Worm (Caenorhabditis elegans) whole organism, L1 larva: ENCODE results near the gene wht-5.

Experiments
- C04F5.9 ChIP-seq: sonication (generic microtip); optimal IDR thresholded peaks from 2 replicates; lab custom pipeline; 2016; ENCODE audit warnings: missing genetic modification characterization, missing compliant biosample characterization
- C16A3.4 ChIP-seq: fragments of 150-350 bp; optimal IDR thresholded peaks from 2 replicates; lab custom pipeline; 2014; ENCODE audit warnings: missing biosample characterization, missing genetic modification characterization
- F16B12.6 ChIP-seq: fragments of 150-350 bp; optimal IDR thresholded peaks from 2 replicates; lab custom pipeline; 2014; ENCODE audit warnings: missing biosample characterization, missing genetic modification characterization
- Y116A8C.19 ChIP-seq: sonication (generic microtip); optimal IDR thresholded peaks from 2 replicates; lab custom pipeline; 2016; ENCODE audit warnings: missing compliant biosample characterization, missing genetic modification characterization, borderline replicate concordance
- alr-1 ChIP-seq: fragments of 200-800 bp; sonication (Bioruptor generic); optimal IDR thresholded peaks from 2 replicates; lab custom pipeline; 2018; ENCODE audit warnings: borderline replicate concordance, mild to moderate bottlenecking, missing genetic modification characterization, missing compliant biosample characterization
- ama-1 ChIP-seq: fragments of 150-350 bp; optimal IDR thresholded peaks from 2 replicates; lab custom pipeline; 2014
- blmp-1 ChIP-seq: fragments of 150-350 bp; optimal IDR thresholded peaks from 2 replicates; lab custom pipeline; 2014; ENCODE audit warnings: missing biosample characterization, missing genetic modification characterization
- ceh-63 ChIP-seq: fragments of 200-800 bp; sonication (Bioruptor generic); optimal IDR thresholded peaks from 2 replicates; lab custom pipeline; 2018; ENCODE audit warnings: mild to moderate bottlenecking, missing genetic modification characterization, missing compliant biosample characterization
- ceh-8 ChIP-seq: fragments of 200-800 bp; sonication (Bioruptor generic); optimal IDR thresholded peaks from 2 replicates; lab custom pipeline; 2018; ENCODE audit warnings: mild to moderate bottlenecking, missing genetic modification characterization, moderate library complexity, missing compliant biosample characterization
- ceh-90 ChIP-seq: sonication (generic microtip); optimal IDR thresholded peaks from 2 replicates; lab custom pipeline; 2016; ENCODE audit warnings: missing genetic modification characterization, missing compliant biosample characterization
- dpl-1 ChIP-seq, 3 experiments: fragments of 150-350 bp in 2 of 3; sonication (generic microtip) in 1 of 3; optimal IDR thresholded peaks; 2 replicates each; lab custom pipeline; 2014 to 2017; ENCODE audit warnings: missing biosample characterization in 3 of 3, missing genetic modification characterization in 3 of 3, missing genetic modification reagents in 3 of 3
- dsc-1 ChIP-seq: sonication (generic microtip); optimal IDR thresholded peaks from 2 replicates; lab custom pipeline; 2016; ENCODE audit warnings: mild to moderate bottlenecking, missing genetic modification characterization, missing compliant biosample characterization
- efl-1 ChIP-seq, 4 experiments: fragments of 150-350 bp; optimal IDR thresholded peaks in 3 of 4; peaks in 1 of 4; 1 replicate in 1 of 4; 2 replicates in 3 of 4; lab custom pipeline; 2014; ENCODE audit warnings: missing biosample characterization in 2 of 4, missing genetic modification characterization in 2 of 4, missing genetic modification reagents in 2 of 4
- efl-3 ChIP-seq: fragments of 200-800 bp; sonication (Bioruptor generic); optimal IDR thresholded peaks from 2 replicates; lab custom pipeline; 2018; ENCODE audit warnings: mild to moderate bottlenecking, missing genetic modification characterization, missing compliant biosample characterization
- elt-2 ChIP-seq: sonication (generic microtip); optimal IDR thresholded peaks from 2 replicates; lab custom pipeline; 2016; ENCODE audit warnings: missing genetic modification characterization, mild to moderate bottlenecking, inconsistent platforms, missing compliant biosample characterization, missing genetic modification reagents
- elt-3 ChIP-seq, 6 experiments: fragments of 150-350 bp in 1 of 6; sonication (generic microtip); optimal IDR thresholded peaks; 2 replicates each; lab custom pipeline; 2017 to 2018; ENCODE audit warnings: missing biosample characterization in 6 of 6, missing genetic modification characterization in 6 of 6, inconsistent platforms in 1 of 6
- fkh-4 ChIP-seq: sonication (generic microtip); optimal IDR thresholded peaks from 2 replicates; lab custom pipeline; 2016; ENCODE audit warnings: missing compliant biosample characterization, missing genetic modification characterization, borderline replicate concordance
- fkh-8 ChIP-seq: sonication (generic microtip); optimal IDR thresholded peaks from 2 replicates; lab custom pipeline; 2016; ENCODE audit warnings: mild to moderate bottlenecking, missing genetic modification characterization, missing compliant biosample characterization
- fos-1 ChIP-seq: fragments of 150-350 bp; optimal IDR thresholded peaks from 2 replicates; lab custom pipeline; 2014; ENCODE audit warnings: missing biosample characterization, missing genetic modification characterization
- irx-1 ChIP-seq: sonication (generic microtip); optimal IDR thresholded peaks from 2 replicates; lab custom pipeline; 2016; ENCODE audit warnings: missing genetic modification characterization, missing compliant biosample characterization
- isw-1 ChIP-seq: fragments of 200-800 bp; sonication (Bioruptor generic); IDR thresholded peaks from 2 replicates; pipeline ENCODE4 v1.3.6; 2022; ENCODE audit warnings: missing genetic modification characterization, missing compliant biosample characterization
- jun-1 ChIP-seq: fragments of 150-350 bp; optimal IDR thresholded peaks from 2 replicates; lab custom pipeline; 2014; ENCODE audit warnings: missing biosample characterization, missing genetic modification reagents, missing genetic modification characterization
- lin-13 ChIP-seq: fragments of 150-350 bp; optimal IDR thresholded peaks from 2 replicates; lab custom pipeline; 2014; ENCODE audit warnings: missing biosample characterization, missing genetic modification reagents, missing genetic modification characterization
- lin-14 ChIP-seq: fragments of 200-800 bp; sonication (Bioruptor generic); optimal IDR thresholded peaks from 2 replicates; lab custom pipeline; 2018; ENCODE audit warnings: mild to moderate bottlenecking, missing genetic modification characterization, moderate library complexity, missing compliant biosample characterization
- lin-35 ChIP-seq, 2 experiments: fragments of 150-350 bp; optimal IDR thresholded peaks; 2 replicates each; lab custom pipeline; 2014; ENCODE audit warnings: missing biosample characterization in 2 of 2, missing genetic modification characterization in 2 of 2, missing genetic modification reagents in 2 of 2
- lsy-2 ChIP-seq, 2 experiments: fragments of 150-350 bp; optimal IDR thresholded peaks; 2 replicates each; lab custom pipeline; 2014; ENCODE audit warnings: missing biosample characterization in 2 of 2, missing genetic modification characterization in 2 of 2
- mdl-1 ChIP-seq, 2 experiments: fragments of 150-350 bp; optimal IDR thresholded peaks; 2 replicates each; lab custom pipeline; 2014 to 2017; ENCODE audit warnings: missing biosample characterization in 2 of 2, missing genetic modification characterization in 2 of 2, inconsistent platforms in 1 of 2
- mep-1 ChIP-seq: fragments of 150-350 bp; optimal IDR thresholded peaks from 2 replicates; lab custom pipeline; 2014; ENCODE audit warnings: missing biosample characterization, missing genetic modification characterization
- nhr-11 ChIP-seq: fragments of 150-350 bp; optimal IDR thresholded peaks from 2 replicates; lab custom pipeline; 2014; ENCODE audit warnings: missing biosample characterization, missing genetic modification characterization
- nhr-12 ChIP-seq: sonication (generic microtip); optimal IDR thresholded peaks from 2 replicates; lab custom pipeline; 2017; ENCODE audit warnings: missing biosample characterization, missing genetic modification characterization
- nhr-237 ChIP-seq: fragments of 150-350 bp; optimal IDR thresholded peaks from 2 replicates; lab custom pipeline; 2014; ENCODE audit warnings: missing biosample characterization, missing genetic modification characterization
- nhr-28 ChIP-seq: fragments of 150-350 bp; optimal IDR thresholded peaks from 2 replicates; lab custom pipeline; 2014; ENCODE audit warnings: missing biosample characterization, missing genetic modification characterization
- nhr-47 ChIP-seq: sonication (generic microtip); optimal IDR thresholded peaks from 2 replicates; lab custom pipeline; 2016; ENCODE audit warnings: mild to moderate bottlenecking, missing genetic modification characterization, moderate library complexity, missing compliant biosample characterization
- nhr-71 ChIP-seq: sonication (generic microtip); optimal IDR thresholded peaks from 2 replicates; lab custom pipeline; 2016; ENCODE audit warnings: mild to moderate bottlenecking, missing genetic modification characterization, moderate library complexity, missing compliant biosample characterization
- nhr-76 ChIP-seq: sonication (generic microtip); optimal IDR thresholded peaks from 2 replicates; lab custom pipeline; 2017; ENCODE audit warnings: missing biosample characterization, missing genetic modification characterization
- nhr-77 ChIP-seq: fragments of 150-350 bp; optimal IDR thresholded peaks from 2 replicates; lab custom pipeline; 2014; ENCODE audit warnings: missing biosample characterization, missing genetic modification characterization
- nhr-85 ChIP-seq: sonication (generic microtip); peaks from one replicate; lab custom pipeline; 2016; ENCODE audit warnings: missing genetic modification characterization, inconsistent platforms, missing compliant biosample characterization
- nhr-90 ChIP-seq: sonication (generic microtip); optimal IDR thresholded peaks from 2 replicates; lab custom pipeline; 2016; ENCODE audit warnings: mild to moderate bottlenecking, missing genetic modification characterization, missing compliant biosample characterization; ENCODE audit not compliant: poor library complexity
- rnt-1 ChIP-seq: sonication (generic microtip); optimal IDR thresholded peaks from 2 replicates; lab custom pipeline; 2016; ENCODE audit warnings: mild to moderate bottlenecking, missing genetic modification characterization, moderate library complexity, missing compliant biosample characterization
- skn-1 ChIP-seq: fragments of 150-350 bp; optimal IDR thresholded peaks from 2 replicates; lab custom pipeline; 2014; ENCODE audit warnings: missing biosample characterization, missing genetic modification characterization
- snpc-4 ChIP-seq: fragments of 150-350 bp; optimal IDR thresholded peaks from 2 replicates; lab custom pipeline; 2014; ENCODE audit warnings: missing biosample characterization, missing genetic modification characterization
- sptf-1 ChIP-seq: fragments of 150-350 bp; optimal IDR thresholded peaks from 2 replicates; lab custom pipeline; 2014; ENCODE audit warnings: missing biosample characterization, missing genetic modification characterization
- sup-37 ChIP-seq: fragments of 200-800 bp; sonication (Bioruptor generic); optimal IDR thresholded peaks from 2 replicates; lab custom pipeline; 2018; ENCODE audit warnings: mild to moderate bottlenecking, missing genetic modification characterization, missing compliant biosample characterization
- swsn-7 ChIP-seq: sonication (generic microtip); optimal IDR thresholded peaks from 2 replicates; lab custom pipeline; 2016; ENCODE audit warnings: missing genetic modification characterization, missing compliant biosample characterization
- tbx-2 ChIP-seq: sonication (generic microtip); optimal IDR thresholded peaks from 2 replicates; lab custom pipeline; 2016; ENCODE audit warnings: missing genetic modification characterization, missing compliant biosample characterization
- tlp-1 ChIP-seq: fragments of 150-350 bp; optimal IDR thresholded peaks from 2 replicates; lab custom pipeline; 2014; ENCODE audit warnings: missing biosample characterization, missing genetic modification characterization
- unc-30 ChIP-seq: sonication (generic microtip); optimal IDR thresholded peaks from 2 replicates; lab custom pipeline; 2017; ENCODE audit warnings: missing biosample characterization, missing genetic modification characterization
- unc-86 ChIP-seq: sonication (generic microtip); optimal IDR thresholded peaks from 2 replicates; lab custom pipeline; 2016; ENCODE audit warnings: missing genetic modification characterization, missing compliant biosample characterization
- unc-98 ChIP-seq: fragments of 200-800 bp; sonication (Bioruptor generic); IDR thresholded peaks from 2 replicates; pipeline ENCODE4 v1.3.6; 2022; ENCODE audit warnings: missing genetic modification characterization, missing compliant biosample characterization
- xbp-1 ChIP-seq: sonication (generic microtip); optimal IDR thresholded peaks from 2 replicates; lab custom pipeline; 2016; ENCODE audit warnings: missing genetic modification characterization, missing compliant biosample characterization
- ztf-11 ChIP-seq, 2 experiments: sonication (generic microtip); optimal IDR thresholded peaks; 2 replicates each; lab custom pipeline; 2016 to 2017; ENCODE audit warnings: missing genetic modification characterization in 2 of 2, missing biosample characterization in 1 of 2, missing compliant biosample characterization in 1 of 2
- ztf-4 ChIP-seq: fragments of 150-350 bp; optimal IDR thresholded peaks from 2 replicates; lab custom pipeline; 2014; ENCODE audit warnings: missing biosample characterization, missing genetic modification characterization

Gene wht-5

ce11 chrIV:12334142-12334541 is 3.2 kb upstream of the wht-5 start (continued):
- no peak for TF ChIP-seq dsc-1 (tag; lab: Kevin White, UChicago)
- TF ChIP-seq, all 84 proteins: peak for 3

DNA sequence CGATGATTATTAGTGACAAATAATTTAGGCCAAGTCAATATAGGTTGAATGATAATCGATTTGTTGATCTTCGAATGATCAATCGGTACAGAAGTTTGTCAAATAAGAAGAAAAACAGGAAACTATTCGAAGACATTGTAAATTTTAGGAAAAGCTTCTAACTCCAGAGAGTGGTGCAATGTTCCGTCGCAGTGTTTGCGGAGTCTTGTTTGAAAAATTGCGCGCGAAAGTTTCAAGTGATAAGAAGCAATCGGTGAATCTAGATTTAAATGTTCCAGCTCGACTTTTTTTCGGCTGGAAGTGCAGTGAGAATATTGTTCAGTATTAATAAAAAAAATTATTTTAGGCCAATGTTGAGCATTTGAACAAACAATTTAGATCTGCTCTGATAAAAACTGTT is 2.7 kb upstream of the wht-5 start:
- no peak for TF ChIP-seq C16A3.4 (tag; lab: Kevin White, UChicago)
- TF ChIP-seq ceh-63 (GFP tag; lab: Kevin White, UChicago) = no peak
- no peak for TF ChIP-seq isw-1 (GFP tag; lab: Robert Waterston, UW)
- TF ChIP-seq skn-1 (tag; lab: Kevin White, UChicago) = no peak
- TF ChIP-seq blmp-1 (tag; lab: Kevin White, UChicago) = no peak
- TF ChIP-seq lin-13 (GFP tag; lab: Kevin White, UChicago) = no peak
- TF ChIP-seq tlp-1 (tag; lab: Kevin White, UChicago) = no peak
- no peak for TF ChIP-seq snpc-4 (tag; lab: Kevin White, UChicago)
- TF ChIP-seq nhr-237 (tag; lab: Kevin White, UChicago) = no peak
- no peak for TF ChIP-seq lin-14 (GFP tag; lab: Kevin White, UChicago)
- TF ChIP-seq swsn-7 (tag; lab: Kevin White, UChicago) = peak; percentile 3
- no peak for TF ChIP-seq nhr-12 (tag; lab: Kevin White, UChicago)
- no peak for TF ChIP-seq alr-1 (tag; lab: Kevin White, UChicago)
- no peak for TF ChIP-seq nhr-90
- peak; percentile 21 for TF ChIP-seq nhr-71 (tag; lab: Kevin White, UChicago)
- no peak for TF ChIP-seq ama-1 (lab: Kevin White, UChicago)
- TF ChIP-seq fkh-8 (tag; lab: Kevin White, UChicago) = no peak
- no peak for TF ChIP-seq elt-3 (tag; optimal IDR thresholded peaks at IDR 0.05; lab: Kevin White, UChicago)
- TF ChIP-seq ceh-90 (tag; lab: Kevin White, UChicago) = no peak
- TF ChIP-seq dsc-1 (tag; lab: Kevin White, UChicago) = no peak
- TF ChIP-seq dpl-1 (GFP tag; optimal IDR thresholded peaks at IDR 0.05; lab: Kevin White, UChicago) = peak; percentile 73 to 86 (median 85)
- no peak for TF ChIP-seq nhr-28 (tag; lab: Kevin White, UChicago)
- no peak for TF ChIP-seq ztf-4 (tag; lab: Kevin White, UChicago)
- no peak for TF ChIP-seq nhr-11 (tag; lab: Kevin White, UChicago)
- TF ChIP-seq lsy-2 (tag; optimal IDR thresholded peaks at IDR 0.05; lab: Kevin White, UChicago) = peak; percentile 25 to 43
- no peak for TF ChIP-seq jun-1 (tag; lab: Kevin White, UChicago)
- TF ChIP-seq mep-1 = peak; percentile 19
- TF ChIP-seq nhr-76 (tag; lab: Kevin White, UChicago) = no peak
- no peak for TF ChIP-seq fkh-4
- no peak for TF ChIP-seq efl-3 (GFP tag; lab: Kevin White, UChicago)
- no peak for TF ChIP-seq elt-2
- TF ChIP-seq sptf-1 = no peak
- TF ChIP-seq tbx-2 (tag; lab: Kevin White, UChicago) = no peak
- no peak for TF ChIP-seq ztf-11 (tag; optimal IDR thresholded peaks at IDR 0.05; lab: Kevin White, UChicago)
- TF ChIP-seq C04F5.9 (tag; lab: Kevin White, UChicago) = no peak
- TF ChIP-seq F16B12.6 (tag; lab: Kevin White, UChicago) = peak; percentile 80
- no peak for TF ChIP-seq unc-98 (GFP tag; lab: Robert Waterston, UW)
- TF ChIP-seq efl-1 (optimal IDR thresholded peaks at IDR 0.05; lab: Kevin White, UChicago) = peak; percentile 73 to 81
- TF ChIP-seq efl-1 (GFP tag; optimal IDR thresholded peaks at IDR 0.05 in 1 of 2; lab: Kevin White, UChicago) = peak; percentile 84 to 98
- TF ChIP-seq rnt-1 (tag; lab: Kevin White, UChicago) = peak; percentile 26
- TF ChIP-seq mdl-1 (tag; optimal IDR thresholded peaks at IDR 0.05; lab: Kevin White, UChicago) = no peak
- no peak for TF ChIP-seq nhr-85
- TF ChIP-seq nhr-47 (tag; lab: Kevin White, UChicago) = peak; percentile 24
- TF ChIP-seq irx-1 (tag; lab: Kevin White, UChicago) = no peak
- TF ChIP-seq lin-35 (GFP tag; optimal IDR thresholded peaks at IDR 0.05; lab: Kevin White, UChicago) = peak; percentile 74 to 82
- no peak for TF ChIP-seq nhr-77
- TF ChIP-seq sup-37 (GFP tag; lab: Kevin White, UChicago) = no peak
- no peak for TF ChIP-seq unc-30 (tag; lab: Kevin White, UChicago)
- no peak for TF ChIP-seq Y116A8C.19 (tag; lab: Kevin White, UChicago)
- no peak for TF ChIP-seq fos-1
- no peak for TF ChIP-seq unc-86
- TF ChIP-seq xbp-1 = no peak
- no peak for TF ChIP-seq ceh-8
